Worm (Caenorhabditis elegans): ENCODE results near the gene K03A11.1.
A peak's percentile ranks its signal among the peaks of the same experiment; 100 is the strongest.

K03A11.1 gene

DNA sequence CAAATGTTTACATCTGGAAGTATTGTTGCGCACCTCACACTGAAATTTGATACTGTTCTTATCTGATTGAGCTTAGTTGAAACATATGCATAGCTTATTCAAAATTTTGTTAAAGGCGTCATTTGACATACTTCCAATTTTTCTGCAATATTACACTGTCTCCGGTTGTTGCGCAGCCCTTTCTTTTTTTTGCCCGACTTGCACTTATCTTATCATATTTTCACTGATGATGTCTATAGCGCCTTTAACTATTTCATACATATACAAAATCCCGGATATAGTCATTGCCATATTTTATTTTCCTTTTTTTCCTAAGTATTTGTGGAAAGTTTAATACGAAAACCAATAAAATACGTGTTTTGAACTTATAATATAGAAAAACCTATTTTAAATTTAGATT, 44.8 kb upstream of the K03A11.1 start:
- no peak for TF ChIP-seq unc-120 (tag; optimal IDR thresholded peaks at IDR 0.05; ENCODE audit: poor library complexity, severe bottlenecking)

DNA sequence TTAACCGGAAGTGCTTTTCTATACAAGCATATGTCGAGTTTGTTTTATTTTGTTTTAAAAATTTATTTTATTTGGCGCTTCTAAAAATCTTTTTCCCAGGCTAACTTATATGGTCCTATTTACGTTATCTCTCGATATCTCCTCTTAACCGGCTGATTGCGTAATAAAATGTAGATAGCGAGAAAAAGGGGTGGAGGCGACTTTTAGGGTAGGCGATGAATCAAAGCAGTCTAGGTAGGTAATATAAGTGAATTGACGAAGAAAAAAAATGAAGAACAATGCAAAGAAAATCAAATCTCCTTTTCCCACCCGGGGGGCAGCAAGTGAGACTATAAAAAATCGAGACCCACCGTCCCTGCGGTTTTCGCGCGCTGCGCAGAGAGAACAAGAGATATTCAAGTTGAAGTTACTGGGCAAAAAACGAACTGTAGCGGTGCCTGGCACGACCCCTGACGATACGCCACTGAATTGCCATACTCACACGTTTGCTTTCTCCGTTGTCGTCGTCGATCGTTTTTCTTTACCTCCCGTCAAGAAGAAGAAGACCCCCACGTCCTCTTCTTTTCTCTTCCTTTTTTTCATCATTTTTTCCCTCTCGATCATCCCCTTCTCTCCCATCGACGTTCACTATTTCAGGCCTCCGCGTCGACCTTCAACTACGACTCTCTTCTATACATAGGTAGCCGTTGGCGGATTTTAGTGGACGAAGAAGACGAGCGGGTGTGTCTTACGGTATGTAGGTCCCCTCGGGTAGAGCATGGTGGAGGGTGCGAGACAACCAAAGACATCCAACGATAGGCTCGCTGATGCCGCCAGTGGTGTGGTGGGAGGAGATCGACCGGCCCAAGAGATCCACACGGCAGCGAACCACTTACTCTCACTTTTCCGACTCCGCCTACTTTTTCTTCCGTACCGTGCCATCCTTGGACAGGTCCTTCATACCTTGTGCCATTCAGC, 43.4 kb upstream of the K03A11.1 start, which contains the start of gene nhr-25:
Gene nhr-25 (plus strand): TSS at position 637 of the 957 bp plus-strand sequence.
- peak; percentile 52 for TF ChIP-seq zip-8 (tag; optimal IDR thresholded peaks at IDR 0.05)
- peak; percentile 62 for TF ChIP-seq lsy-2 (tag; optimal IDR thresholded peaks at IDR 0.05)
- no peak for TF ChIP-seq mls-2 (tag; optimal IDR thresholded peaks at IDR 0.05)
- no peak for TF ChIP-seq elt-3 (tag; optimal IDR thresholded peaks at IDR 0.05)
- TF ChIP-seq ceh-83 (GFP tag; optimal IDR thresholded peaks at IDR 0.05) = no peak
- peak; percentile 34 for TF ChIP-seq elt-1 (tag; optimal IDR thresholded peaks at IDR 0.05; ENCODE audit: borderline replicate concordance, insufficient read depth)
- no peak for TF ChIP-seq flh-1 (GFP tag; optimal IDR thresholded peaks at IDR 0.05)
- no peak for TF ChIP-seq snpc-4 (tag; optimal IDR thresholded peaks at IDR 0.05)

DNA sequence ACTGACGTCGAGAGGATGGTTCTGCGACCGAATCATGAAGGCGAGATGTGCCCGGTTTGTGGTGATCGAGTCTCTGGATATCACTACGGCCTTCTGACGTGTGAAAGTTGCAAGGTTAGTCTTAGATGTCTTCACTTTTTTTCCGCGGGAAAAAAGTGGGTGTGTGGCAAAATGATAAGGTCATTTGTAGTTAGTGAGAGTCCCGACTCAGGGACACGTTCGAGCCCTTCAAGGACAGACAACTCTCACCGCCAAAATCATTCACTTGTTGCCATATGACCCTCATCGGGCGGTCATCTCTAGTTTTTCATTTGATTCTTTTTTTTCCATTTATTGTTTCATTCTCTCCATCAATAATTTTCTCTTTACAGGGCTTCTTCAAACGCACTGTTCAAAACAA, 42.6 kb upstream of the K03A11.1 start:
- TF ChIP-seq ces-1 (GFP tag; optimal IDR thresholded peaks at IDR 0.05) (no peak), sptf-1 (tag; optimal IDR thresholded peaks at IDR 0.05) (no peak), blmp-1 (tag; optimal IDR thresholded peaks at IDR 0.05) (peak; percentile 59), ceh-43 (GFP tag; optimal IDR thresholded peaks at IDR 0.05) (no peak), nhr-237 (tag; optimal IDR thresholded peaks at IDR 0.05) (no peak)

DNA sequence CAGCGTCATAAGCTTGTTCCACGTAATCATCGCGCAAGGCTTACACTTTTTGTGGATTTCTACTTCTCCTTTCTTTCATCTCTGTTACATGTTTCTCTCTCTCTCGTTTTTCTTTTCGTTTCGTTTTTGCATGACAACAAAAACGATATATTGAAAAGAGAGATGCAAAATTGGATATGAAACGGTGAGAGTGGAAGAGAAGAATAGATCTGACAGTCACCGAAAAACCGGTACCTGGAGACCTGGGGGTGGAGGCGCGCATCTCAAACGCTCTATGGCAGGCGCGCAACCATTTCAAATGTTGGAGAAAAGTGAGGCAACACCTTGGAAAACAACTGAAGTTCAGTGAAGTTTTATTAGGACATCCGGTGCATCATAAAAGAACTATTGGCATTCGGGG, 41.9 kb upstream of the K03A11.1 start:
- TF ChIP-seq unc-39 (tag; optimal IDR thresholded peaks at IDR 0.05) (no peak), pha-4 (tag; optimal IDR thresholded peaks at IDR 0.05) (no peak), nhr-12 (tag; optimal IDR thresholded peaks at IDR 0.05) (no peak), sptf-1 (tag; optimal IDR thresholded peaks at IDR 0.05) (no peak), snpc-4 (tag; optimal IDR thresholded peaks at IDR 0.05) (no peak), blmp-1 (tag; optimal IDR thresholded peaks at IDR 0.05) (peak; percentile 35)

- TF ChIP-seq mls-2 (tag; optimal IDR thresholded peaks at IDR 0.05) (no peak), zip-8 (tag; optimal IDR thresholded peaks at IDR 0.05) (peak; percentile 83), lsy-2 (tag; optimal IDR thresholded peaks at IDR 0.05) (no peak), nhr-2 (tag; optimal IDR thresholded peaks at IDR 0.05) (peak; percentile 86), elt-1 (tag; optimal IDR thresholded peaks at IDR 0.05; ENCODE audit: borderline replicate concordance, insufficient read depth) (peak; percentile 96), unc-62 (GFP tag; optimal IDR thresholded peaks at IDR 0.05) (peak; percentile 54), lin-32 (GFP tag; optimal IDR thresholded peaks at IDR 0.05) (no peak), M03D4.4 (tag; optimal IDR thresholded peaks at IDR 0.05) (no peak)
Measured at ce11 chrX:13011897-13012296, 39.6 kb upstream of the K03A11.1 start.

- TF ChIP-seq pha-4 (tag; optimal IDR thresholded peaks at IDR 0.05) (no peak), unc-39 (tag; optimal IDR thresholded peaks at IDR 0.05) (no peak), unc-120 (tag; optimal IDR thresholded peaks at IDR 0.05; ENCODE audit: poor library complexity, severe bottlenecking) (no peak), ceh-83 (GFP tag; optimal IDR thresholded peaks at IDR 0.05) (no peak), M03D4.4 (tag; optimal IDR thresholded peaks at IDR 0.05) (no peak), sptf-1 (tag; optimal IDR thresholded peaks at IDR 0.05) (no peak), elt-1 (tag; optimal IDR thresholded peaks at IDR 0.05; ENCODE audit: borderline replicate concordance, insufficient read depth) (no peak), mab-5 (tag; optimal IDR thresholded peaks at IDR 0.05) (no peak), ceh-39 (tag; optimal IDR thresholded peaks at IDR 0.05) (no peak), nhr-28 (tag; optimal IDR thresholded peaks at IDR 0.05) (no peak), bed-3 (GFP tag; optimal IDR thresholded peaks at IDR 0.05) (no peak), snpc-4 (tag; optimal IDR thresholded peaks at IDR 0.05) (no peak), sem-2 (GFP tag; optimal IDR thresholded peaks at IDR 0.05) (no peak), lin-13 (tag; optimal IDR thresholded peaks at IDR 0.05) (no peak), ces-1 (GFP tag; optimal IDR thresholded peaks at IDR 0.05) (no peak), hlh-1 (tag; optimal IDR thresholded peaks at IDR 0.05) (no peak), nhr-12 (tag; optimal IDR thresholded peaks at IDR 0.05) (no peak), ham-2 (GFP tag; optimal IDR thresholded peaks at IDR 0.05) (no peak), lin-32 (GFP tag; optimal IDR thresholded peaks at IDR 0.05) (no peak)
Measured at ce11 chrX:13014341-13014740, 37.2 kb upstream of the K03A11.1 start.
